Fruit fly (Drosophila melanogaster) whole organism, embryonic: ENCODE data around the gene Gprk2.

Experiments used
- CG10147 ChIP-seq: fragments of 200-800 bp; sonication (Bioruptor generic); optimal IDR thresholded peaks from 2 replicates; lab custom pipeline; 2019; ENCODE audit warnings: missing biosample characterization, mild to moderate bottlenecking, missing genetic modification characterization, moderate library complexity
- CG1024 ChIP-seq: fragments of 200-800 bp; sonication (Bioruptor generic); IDR thresholded peaks from 2 replicates; pipeline ENCODE4 v1.3.6; 2022; ENCODE audit warnings: missing biosample characterization, missing genetic modification characterization
- CG12391 ChIP-seq: fragments of 200-800 bp; sonication (Bioruptor generic); optimal IDR thresholded peaks from 3 replicates; lab custom pipeline; 2018; ENCODE audit warnings: missing biosample characterization, mild to moderate bottlenecking, missing genetic modification characterization, moderate library complexity
- CG12744 ChIP-seq: fragments of 200-800 bp; sonication (Bioruptor generic); optimal IDR thresholded peaks from 2 replicates; lab custom pipeline; 2016; ENCODE audit warnings: missing biosample characterization, missing genetic modification characterization
- CG12769 ChIP-seq: fragments of 200-800 bp; sonication (Bioruptor generic); optimal IDR thresholded peaks from 2 replicates; lab custom pipeline; 2019; ENCODE audit warnings: missing biosample characterization, mild to moderate bottlenecking, missing genetic modification characterization, moderate library complexity
- CG17612 ChIP-seq: fragments of 200-800 bp; sonication (Bioruptor generic); IDR thresholded peaks from 2 replicates; pipeline ENCODE4 v1.3.6; 2022; ENCODE audit warnings: missing biosample characterization, missing genetic modification characterization
- CG18619 ChIP-seq: fragments of 200-800 bp; sonication (Bioruptor generic); optimal IDR thresholded peaks from 3 replicates; lab custom pipeline; 2017; ENCODE audit warnings: missing biosample characterization, mild to moderate bottlenecking, missing genetic modification characterization
- CG2199 ChIP-seq: fragments of 200-800 bp; sonication (Bioruptor generic); IDR thresholded peaks from 3 replicates; pipeline ENCODE4 v1.3.6; 2022; ENCODE audit warnings: missing biosample characterization, missing genetic modification characterization
- CG4404 ChIP-seq: fragments of 200-800 bp; sonication (Bioruptor generic); IDR thresholded peaks from 2 replicates; pipeline ENCODE4 v1.3.6; 2022; ENCODE audit warnings: missing biosample characterization, missing genetic modification characterization
- CG6689 ChIP-seq: fragments of 200-800 bp; sonication (Bioruptor generic); IDR thresholded peaks from 2 replicates; pipeline ENCODE4 v1.3.6; 2022; ENCODE audit warnings: missing biosample characterization, missing genetic modification characterization
- CG6765 ChIP-seq: fragments of 200-800 bp; sonication (Bioruptor generic); optimal IDR thresholded peaks from 3 replicates; lab custom pipeline; 2017; ENCODE audit warnings: missing biosample characterization, mild to moderate bottlenecking, missing genetic modification characterization
- CG7271 ChIP-seq: fragments of 200-800 bp; sonication (Bioruptor generic); optimal IDR thresholded peaks from 2 replicates; lab custom pipeline; 2018; ENCODE audit warnings: missing biosample characterization, mild to moderate bottlenecking, missing genetic modification characterization, moderate library complexity
- Dip2 ChIP-seq: fragments of 200-800 bp; sonication (Bioruptor generic); IDR thresholded peaks from 2 replicates; pipeline ENCODE4 v1.3.6; 2022; ENCODE audit warnings: missing biosample characterization, missing genetic modification characterization
- Doc3 ChIP-seq: fragments of 200-800 bp; sonication (Bioruptor generic); IDR thresholded peaks from 3 replicates; pipeline ENCODE4 v1.3.6; 2022; ENCODE audit warnings: missing biosample characterization, missing genetic modification characterization; ENCODE audit not compliant: partially characterized antibody
- Dp ChIP-seq: fragments of 200-800 bp; sonication (Bioruptor generic); optimal IDR thresholded peaks from 2 replicates; lab custom pipeline; 2018; ENCODE audit warnings: missing biosample characterization, mild to moderate bottlenecking, missing genetic modification characterization, moderate library complexity
- Elba2 ChIP-seq: fragments of 200-800 bp; sonication (Bioruptor generic); optimal IDR thresholded peaks from 3 replicates; lab custom pipeline; 2016; ENCODE audit warnings: missing biosample characterization, missing genetic modification characterization
- Hmx ChIP-seq: fragments of 200-800 bp; sonication (Bioruptor generic); optimal IDR thresholded peaks from 2 replicates; lab custom pipeline; 2016; ENCODE audit warnings: missing biosample characterization, missing genetic modification characterization
- Mes4 ChIP-seq: fragments of 200-800 bp; sonication (Bioruptor generic); optimal IDR thresholded peaks from 2 replicates; lab custom pipeline; 2016; ENCODE audit warnings: missing biosample characterization, missing genetic modification characterization
- NfI ChIP-seq: fragments of 200-800 bp; sonication (Bioruptor generic); optimal IDR thresholded peaks from 3 replicates; lab custom pipeline; 2018; ENCODE audit warnings: missing biosample characterization, mild to moderate bottlenecking, missing genetic modification characterization, moderate library complexity
- Sox100B ChIP-seq: fragments of 200-800 bp; sonication (Bioruptor generic); optimal IDR thresholded peaks from 3 replicates; lab custom pipeline; 2018; ENCODE audit warnings: missing biosample characterization, mild to moderate bottlenecking, missing genetic modification characterization
- Usf ChIP-seq: fragments of 200-800 bp; sonication (Bioruptor generic); optimal IDR thresholded peaks from 2 replicates; lab custom pipeline; 2017; ENCODE audit warnings: missing genotype, missing biosample characterization, missing genetic modification characterization
- bab2 ChIP-seq: fragments of 200-800 bp; sonication (Bioruptor generic); optimal IDR thresholded peaks from 2 replicates; lab custom pipeline; 2016; ENCODE audit warnings: missing biosample characterization, missing genetic modification characterization
- bbx ChIP-seq: fragments of 200-800 bp; sonication (Bioruptor generic); IDR thresholded peaks from 2 replicates; pipeline ENCODE4 v1.3.6; 2022; ENCODE audit warnings: missing biosample characterization, missing genetic modification characterization; ENCODE audit not compliant: partially characterized antibody
- bcd ChIP-seq: fragments of 200-800 bp; sonication (Bioruptor generic); optimal IDR thresholded peaks from 2 replicates; lab custom pipeline; 2017; ENCODE audit warnings: missing biosample characterization, mild to moderate bottlenecking, missing genetic modification characterization
- chif ChIP-seq, 2 experiments: fragments of 200-800 bp; sonication (Bioruptor generic); optimal IDR thresholded peaks; 3 replicates each; lab custom pipeline; 2016; ENCODE audit warnings: missing biosample characterization in 2 of 2, missing genetic modification characterization in 2 of 2
- chinmo ChIP-seq: fragments of 200-800 bp; sonication (Bioruptor generic); IDR thresholded peaks from 4 replicates; pipeline ENCODE4 v1.3.6; 2022; ENCODE audit warnings: missing biosample characterization, missing genetic modification characterization; ENCODE audit not compliant: partially characterized antibody
- dan ChIP-seq: fragments of 200-800 bp; sonication (Bioruptor generic); IDR thresholded peaks from 2 replicates; pipeline ENCODE4 v1.3.6; 2022; ENCODE audit warnings: missing biosample characterization, missing genetic modification characterization
- dm ChIP-seq: fragments of 200-800 bp; sonication (Bioruptor generic); optimal IDR thresholded peaks from 3 replicates; lab custom pipeline; 2016; ENCODE audit warnings: missing biosample characterization, missing genetic modification characterization
- dysf ChIP-seq: fragments of 200-800 bp; sonication (Bioruptor generic); IDR thresholded peaks from 3 replicates; pipeline ENCODE4 v1.3.6; 2022; ENCODE audit warnings: missing biosample characterization, missing genetic modification characterization
- her ChIP-seq: fragments of 200-800 bp; sonication (Bioruptor generic); optimal IDR thresholded peaks from 2 replicates; lab custom pipeline; 2016; ENCODE audit warnings: missing biosample characterization, missing genetic modification characterization
- ind ChIP-seq: fragments of 200-800 bp; sonication (Bioruptor generic); optimal IDR thresholded peaks from 3 replicates; lab custom pipeline; 2016; ENCODE audit warnings: missing biosample characterization, missing genetic modification characterization
- org-1 ChIP-seq: fragments of 200-800 bp; sonication (Bioruptor generic); optimal IDR thresholded peaks from 2 replicates; lab custom pipeline; 2017; ENCODE audit warnings: missing biosample characterization, missing genetic modification characterization
- otp ChIP-seq: fragments of 200-800 bp; sonication (Bioruptor generic); IDR thresholded peaks from 3 replicates; pipeline ENCODE4, ENCODE4 v1.3.6; 2022; ENCODE audit warnings: missing biosample characterization, missing genetic modification characterization
- p53 ChIP-seq: fragments of 200-800 bp; sonication (Bioruptor generic); optimal IDR thresholded peaks from 2 replicates; lab custom pipeline; 2016; ENCODE audit warnings: missing biosample characterization, missing genetic modification characterization
- pita ChIP-seq: fragments of 200-800 bp; sonication (Bioruptor generic); optimal IDR thresholded peaks from 2 replicates; lab custom pipeline; 2017; ENCODE audit warnings: missing biosample characterization, mild to moderate bottlenecking, missing genetic modification characterization
- pum ChIP-seq: fragments of 200-800 bp; sonication (Bioruptor generic); optimal IDR thresholded peaks from 2 replicates; lab custom pipeline; 2016; ENCODE audit warnings: missing biosample characterization, missing genetic modification characterization
- sc ChIP-seq, 3 experiments: fragments of >200 bp in 2 of 3; fragments of 200-800 bp in 1 of 3; sonication (Bioruptor generic) in 1 of 3; optimal IDR thresholded peaks; 2 replicates in 2 of 3; 3 replicates in 1 of 3; lab custom pipeline; 2017; ENCODE audit warnings: mild to moderate bottlenecking in 1 of 3, missing biosample characterization in 1 of 3, missing genetic modification characterization in 1 of 3, missing genetic modification reagents in 1 of 3
- sima ChIP-seq: fragments of 200-800 bp; sonication (Bioruptor generic); optimal IDR thresholded peaks from 2 replicates; lab custom pipeline; 2016; ENCODE audit warnings: missing biosample characterization, missing genetic modification characterization
- sqz ChIP-seq: fragments of 200-800 bp; sonication (Bioruptor generic); optimal IDR thresholded peaks from 3 replicates; lab custom pipeline; 2018; ENCODE audit warnings: missing biosample characterization, mild to moderate bottlenecking, missing genetic modification characterization
- vnd ChIP-seq: fragments of 200-800 bp; sonication (Bioruptor generic); IDR thresholded peaks from 3 replicates; pipeline ENCODE4 v1.3.6; 2022; ENCODE audit warnings: missing biosample characterization, missing genetic modification characterization; ENCODE audit not compliant: partially characterized antibody

The Gprk2 gene

DNA sequence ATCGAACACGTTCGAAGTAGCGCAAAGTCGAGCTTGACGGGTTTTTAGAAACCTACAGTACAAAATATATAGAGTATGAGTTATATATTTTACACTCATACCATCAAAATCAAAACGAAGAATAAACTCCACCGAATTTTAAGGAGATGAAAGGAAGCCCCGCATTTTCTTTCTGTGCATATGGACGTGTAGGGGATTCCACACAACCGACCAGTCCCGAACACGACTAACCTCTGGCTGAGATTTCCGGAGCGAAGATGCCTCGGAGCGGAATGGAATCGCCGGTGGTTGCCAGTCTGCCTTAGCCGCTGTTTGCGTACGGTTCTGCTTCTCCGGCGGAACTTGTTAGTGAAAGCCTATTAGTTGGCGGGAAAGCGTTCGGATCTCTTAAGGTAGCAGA is 20.9 kb upstream of the Gprk2 start (continued):
- 0 out of 4 replicates have a peak, but pooled peaks have one; percentile 32 for TF ChIP-seq chinmo (GFP tag; lab: Robert Waterston, UW)
- TF ChIP-seq Hmx (GFP tag; lab: Kevin White, UChicago) = peak; percentile 92
- TF ChIP-seq dm (GFP tag; lab: Kevin White, UChicago) = peak; percentile 94
- TF ChIP-seq CG2199 = peak; percentile 97
- TF ChIP-seq CG1024 (GFP tag; lab: Robert Waterston, UW) = peak; percentile 87
- TF ChIP-seq otp (GFP tag; lab: Robert Waterston, UW) = peak; percentile 97
- no peak for TF ChIP-seq Doc3 (GFP tag; lab: Robert Waterston, UW)
- TF ChIP-seq CG6765 (GFP tag; lab: Kevin White, UChicago) = peak; percentile 92
- peak; percentile 96 for TF ChIP-seq CG6689 (GFP tag; lab: Robert Waterston, UW)
- peak; percentile 96 for TF ChIP-seq Usf (GFP tag; lab: Kevin White, UChicago)
- peak; percentile 97 for TF ChIP-seq NfI (GFP tag; lab: Kevin White, UChicago)
- peak; percentile 97 for TF ChIP-seq CG18619
- TF ChIP-seq CG10147 = peak; percentile 94
- TF ChIP-seq bab2 (GFP tag; lab: Kevin White, UChicago) = peak; percentile 97
- TF ChIP-seq sqz (GFP tag; lab: Kevin White, UChicago) = peak; percentile 57
- TF ChIP-seq pita = no peak
- TF ChIP-seq CG12744 (GFP tag; lab: Kevin White, UChicago) = peak; percentile 97
- TF ChIP-seq Mes4 (GFP tag; lab: Kevin White, UChicago) = peak; percentile 95
- peak; percentile 20 for TF ChIP-seq Dp (GFP tag; lab: Kevin White, UChicago)
- TF ChIP-seq ind (GFP tag; lab: Kevin White, UChicago) = peak; percentile 98
- TF ChIP-seq Dip2 = peak; percentile 74
- TF ChIP-seq CG7271 = peak; percentile 76
- peak; percentile 43 for TF ChIP-seq Elba2 (GFP tag; lab: Kevin White, UChicago)
- TF ChIP-seq sc (optimal IDR thresholded peaks at IDR 0.05; lab: Kevin White, UChicago) = no peak
- peak; percentile 91 for TF ChIP-seq sc (GFP tag; optimal IDR thresholded peaks at IDR 0.05; lab: Kevin White, UChicago)
- peak; percentile 89 for TF ChIP-seq sima
- TF ChIP-seq CG12769 (tag; lab: Kevin White, UChicago) = peak; percentile 97
- TF ChIP-seq Sox100B (GFP tag; lab: Kevin White, UChicago) = peak; percentile 93
- peak; percentile 97 for TF ChIP-seq chif (GFP tag; optimal IDR thresholded peaks at IDR 0.05; lab: Kevin White, UChicago)
- peak; percentile 95 for TF ChIP-seq her
- peak; percentile 83 for TF ChIP-seq dan (GFP tag; lab: Robert Waterston, UW)
- peak; percentile 98 for TF ChIP-seq bcd (GFP tag; lab: Kevin White, UChicago)
- peak; percentile 95 for TF ChIP-seq CG4404 (GFP tag; lab: Robert Waterston, UW)
- peak; percentile 99 for TF ChIP-seq pum (GFP tag; lab: Kevin White, UChicago)
- peak; percentile 97 for TF ChIP-seq CG12391 (tag; lab: Kevin White, UChicago)
- TF ChIP-seq bbx (GFP tag; lab: Robert Waterston, UW) = no peak
- TF ChIP-seq p53 (GFP tag; lab: Kevin White, UChicago) = peak; percentile 94
- peak; percentile 98 for TF ChIP-seq org-1 (GFP tag; lab: Kevin White, UChicago)
- no peak for TF ChIP-seq vnd (GFP tag; lab: Robert Waterston, UW)
- TF ChIP-seq dysf (GFP tag; lab: Robert Waterston, UW) = peak; percentile 99
- TF ChIP-seq CG17612 (GFP tag; lab: Robert Waterston, UW) = peak; percentile 94
